Worm (Caenorhabditis elegans): ENCODE measurements around the gene K11H12.1.

- TF ChIP-seq ama-1 (optimal IDR thresholded peaks at IDR 0.05) (no peak), tbx-37 (GFP tag; conservative IDR thresholded peaks at IDR 0.05) (no peak), tbx-11 (GFP tag; IDR thresholded peaks at IDR 0.05) (no peak), hmbx-1 (tag; optimal IDR thresholded peaks at IDR 0.05) (no peak), flt-1 (GFP tag; IDR thresholded peaks at IDR 0.05) (no peak), ceh-36 (tag; optimal IDR thresholded peaks at IDR 0.05) (no peak), hmg-4 (GFP tag; optimal IDR thresholded peaks at IDR 0.05) (no peak), F13C5.2 (tag; optimal IDR thresholded peaks at IDR 0.05) (no peak), tra-4 (tag; optimal IDR thresholded peaks at IDR 0.05) (no peak), ceh-13 (GFP tag; optimal IDR thresholded peaks at IDR 0.05) (no peak), hnd-1 (tag; optimal IDR thresholded peaks at IDR 0.05) (no peak), aly-1 (tag; optimal IDR thresholded peaks at IDR 0.05) (no peak), ets-7 (tag; optimal IDR thresholded peaks at IDR 0.05) (no peak), B0310.2 (tag; optimal IDR thresholded peaks at IDR 0.05) (no peak)
Measured at ce11 chrIV:615244-615643, 38.0 kb downstream of the K11H12.1 start, which contains the start of gene C18H7.1.

Measured in whole organism, early embryonic.